Fruit fly (Drosophila melanogaster) whole organism, embryonic: ENCODE results near the gene CG32170.

Source experiments
- Blimp-1 ChIP-seq: fragments of 200-800 bp; sonication (Bioruptor generic); optimal IDR thresholded peaks from 3 replicates; lab custom pipeline; 2018; ENCODE audit warnings: missing biosample characterization, missing genetic modification characterization, mild to moderate bottlenecking, moderate library complexity, missing genetic modification reagents
- BtbVII ChIP-seq: fragments of 200-800 bp; sonication (Bioruptor generic); optimal IDR thresholded peaks from 3 replicates; lab custom pipeline; 2017; ENCODE audit warnings: missing biosample characterization, mild to moderate bottlenecking, missing genetic modification characterization
- CG10321 ChIP-seq: fragments of 200-800 bp; sonication (Bioruptor generic); IDR thresholded peaks from 2 replicates; pipeline ENCODE4 v1.3.6; 2022; ENCODE audit warnings: missing biosample characterization, missing genetic modification characterization
- CG10366 ChIP-seq: fragments of 200-800 bp; sonication (Bioruptor generic); IDR thresholded peaks from 2 replicates; pipeline ENCODE4 v1.3.6; 2022; ENCODE audit warnings: missing biosample characterization, missing genetic modification characterization
- CG11093 ChIP-seq: fragments of 200-800 bp; sonication (Bioruptor generic); IDR thresholded peaks from 3 replicates; pipeline ENCODE4 v1.3.6; 2022; ENCODE audit warnings: missing biosample characterization, missing genetic modification characterization
- CG11560 ChIP-seq: fragments of 200-800 bp; sonication (Bioruptor generic); IDR thresholded peaks from 3 replicates; pipeline ENCODE4 v1.3.6; 2022; ENCODE audit warnings: missing biosample characterization, missing genetic modification characterization
- CG12659 ChIP-seq: fragments of 200-800 bp; sonication (Bioruptor generic); optimal IDR thresholded peaks from 3 replicates; lab custom pipeline; 2017; ENCODE audit warnings: mild to moderate bottlenecking, missing biosample characterization, missing genetic modification reagents, missing genetic modification characterization
- CG12942 ChIP-seq: fragments of 200-800 bp; sonication (Bioruptor generic); optimal IDR thresholded peaks from 3 replicates; lab custom pipeline; 2016; ENCODE audit warnings: missing biosample characterization, missing genetic modification characterization
- CG2678 ChIP-seq: fragments of 200-800 bp; sonication (Bioruptor generic); optimal IDR thresholded peaks from 3 replicates; lab custom pipeline; 2019; ENCODE audit warnings: missing biosample characterization, mild to moderate bottlenecking, missing genetic modification characterization, moderate library complexity
- CG30403 ChIP-seq: fragments of 200-800 bp; sonication (Bioruptor generic); optimal IDR thresholded peaks from 3 replicates; lab custom pipeline; 2016; ENCODE audit warnings: missing biosample characterization, missing genetic modification characterization
- CG3065 ChIP-seq: fragments of 200-800 bp; sonication (Bioruptor generic); optimal IDR thresholded peaks from 2 replicates; lab custom pipeline; 2016; ENCODE audit warnings: missing biosample characterization, missing genetic modification characterization
- CG32532 ChIP-seq: fragments of 200-800 bp; sonication (Bioruptor generic); IDR thresholded peaks from 2 replicates; pipeline ENCODE4 v1.3.6; 2022; ENCODE audit warnings: missing biosample characterization, missing genetic modification characterization
- CG33557 ChIP-seq: fragments of 200-800 bp; sonication (Bioruptor generic); optimal IDR thresholded peaks from 2 replicates; lab custom pipeline; 2019; ENCODE audit warnings: missing biosample characterization, mild to moderate bottlenecking, missing genetic modification characterization, moderate library complexity
- CG34224 ChIP-seq: fragments of 200-800 bp; sonication (Bioruptor generic); IDR thresholded peaks from 3 replicates; pipeline ENCODE4 v1.3.6; 2022; ENCODE audit warnings: missing biosample characterization, missing genetic modification characterization; ENCODE audit not compliant: partially characterized antibody
- CG7786 ChIP-seq: fragments of 200-800 bp; sonication (Bioruptor generic); optimal IDR thresholded peaks from 2 replicates; lab custom pipeline; 2016; ENCODE audit warnings: missing biosample characterization, missing genetic modification characterization
- CG9215 ChIP-seq: fragments of 200-800 bp; sonication (Bioruptor generic); IDR thresholded peaks from 2 replicates; pipeline ENCODE4 v1.3.6; 2022; ENCODE audit warnings: missing biosample characterization, missing genetic modification characterization
- CG9797 ChIP-seq: fragments of 200-800 bp; sonication (Bioruptor generic); optimal IDR thresholded peaks from 3 replicates; lab custom pipeline; 2018; ENCODE audit warnings: missing biosample characterization, mild to moderate bottlenecking, missing genetic modification characterization
- Chrac-16 ChIP-seq: fragments of 200-800 bp; sonication (Bioruptor generic); optimal IDR thresholded peaks from 3 replicates; lab custom pipeline; 2016; ENCODE audit warnings: missing biosample characterization, missing genetic modification characterization
- CoRest ChIP-seq: fragments of 200-800 bp; sonication (Bioruptor generic); optimal IDR thresholded peaks from 3 replicates; lab custom pipeline; 2018; ENCODE audit warnings: missing biosample characterization, mild to moderate bottlenecking, missing genetic modification characterization, moderate library complexity
- Deaf1 ChIP-seq: fragments of 200-800 bp; optimal IDR thresholded peaks from 3 replicates; lab custom pipeline; 2019; ENCODE audit warnings: missing biosample characterization, mild to moderate bottlenecking, missing genetic modification characterization, moderate library complexity
- Ets65A ChIP-seq: fragments of 200-800 bp; sonication (Bioruptor generic); peaks from one replicate; lab custom pipeline; 2016; ENCODE audit warnings: missing biosample characterization, missing genetic modification characterization
- H2.0 ChIP-seq: fragments of 200-800 bp; sonication (Bioruptor generic); IDR thresholded peaks from 2 replicates; pipeline ENCODE4 v1.3.6; 2022; ENCODE audit warnings: missing biosample characterization, missing genetic modification characterization
- HHEX ChIP-seq: fragments of 200-800 bp; sonication (Bioruptor generic); optimal IDR thresholded peaks from 3 replicates; lab custom pipeline; 2017; ENCODE audit warnings: missing biosample characterization, mild to moderate bottlenecking, missing genetic modification characterization, missing genetic modification reagents
- HLH3B ChIP-seq: fragments of 200-800 bp; sonication (Bioruptor generic); IDR thresholded peaks from 2 replicates; pipeline ENCODE4 v1.3.6; 2022; ENCODE audit warnings: missing biosample characterization, missing genetic modification characterization
- HLH54F ChIP-seq: fragments of 200-800 bp; sonication (Bioruptor generic); optimal IDR thresholded peaks from 3 replicates; lab custom pipeline; 2016; ENCODE audit warnings: missing biosample characterization, missing genetic modification characterization
- Hr39 ChIP-seq: fragments of >200 bp; optimal IDR thresholded peaks from 2 replicates; lab custom pipeline; 2017
- Mad ChIP-seq: fragments of 200-800 bp; sonication (Bioruptor generic); optimal IDR thresholded peaks from 2 replicates; lab custom pipeline; 2016; ENCODE audit warnings: missing biosample characterization, missing genetic modification characterization
- Oaz ChIP-seq: fragments of 200-800 bp; sonication (Bioruptor generic); IDR thresholded peaks from 2 replicates; pipeline ENCODE4 v1.3.6; 2022; ENCODE audit warnings: missing biosample characterization, missing genetic modification characterization
- Poxn ChIP-seq: fragments of 200-800 bp; sonication (Bioruptor generic); IDR thresholded peaks from 2 replicates; pipeline ENCODE4 v1.3.6; 2022; ENCODE audit warnings: missing biosample characterization, missing genetic modification characterization
- Sry-δ ChIP-seq: fragments of 200-800 bp; sonication (Bioruptor generic); optimal IDR thresholded peaks from 2 replicates; lab custom pipeline; 2016; ENCODE audit warnings: missing biosample characterization, missing genetic modification characterization
- Taf1 ChIP-seq: fragments of 200-800 bp; sonication (Bioruptor generic); IDR thresholded peaks from 2 replicates; pipeline ENCODE4 v1.3.6; 2022; ENCODE audit warnings: missing biosample characterization, missing genetic modification characterization
- Vsx1 ChIP-seq: fragments of 200-800 bp; sonication (Bioruptor generic); optimal IDR thresholded peaks from 2 replicates; lab custom pipeline; 2017; ENCODE audit warnings: missing biosample characterization, mild to moderate bottlenecking, missing genetic modification characterization, missing genetic modification reagents
- abd-A ChIP-seq: fragments of 200-800 bp; sonication (Bioruptor generic); optimal IDR thresholded peaks from 3 replicates; lab custom pipeline; 2019; ENCODE audit warnings: missing biosample characterization, mild to moderate bottlenecking, missing genetic modification characterization, moderate library complexity
- cas ChIP-seq: fragments of 200-800 bp; sonication (Bioruptor generic); IDR thresholded peaks from 2 replicates; pipeline ENCODE4 v1.3.6; 2022; ENCODE audit warnings: missing biosample characterization, missing genetic modification characterization
- chn ChIP-seq: fragments of 200-800 bp; sonication (Bioruptor generic); optimal IDR thresholded peaks from 2 replicates; lab custom pipeline; 2016; ENCODE audit warnings: missing biosample characterization, missing genetic modification characterization
- dan ChIP-seq: fragments of 200-800 bp; sonication (Bioruptor generic); IDR thresholded peaks from 2 replicates; pipeline ENCODE4 v1.3.6; 2022; ENCODE audit warnings: missing biosample characterization, missing genetic modification characterization
- disco-r ChIP-seq: fragments of 200-800 bp; sonication (Bioruptor generic); optimal IDR thresholded peaks from 2 replicates; lab custom pipeline; 2016; ENCODE audit warnings: missing biosample characterization, missing genetic modification characterization
- fd3F ChIP-seq: fragments of 200-800 bp; sonication (Bioruptor generic); optimal IDR thresholded peaks from 2 replicates; lab custom pipeline; 2018; ENCODE audit warnings: missing biosample characterization, mild to moderate bottlenecking, missing genetic modification characterization, moderate library complexity
- ftz-f1 ChIP-seq: fragments of 200-800 bp; sonication (Bioruptor generic); optimal IDR thresholded peaks from 2 replicates; lab custom pipeline; 2016; ENCODE audit warnings: missing biosample characterization, missing genetic modification characterization
- gcm ChIP-seq: fragments of 200-800 bp; sonication (Bioruptor generic); optimal IDR thresholded peaks from 2 replicates; lab custom pipeline; 2019; ENCODE audit warnings: missing biosample characterization, mild to moderate bottlenecking, missing genetic modification characterization, moderate library complexity
- ham ChIP-seq: fragments of 200-800 bp; sonication (Bioruptor generic); IDR thresholded peaks from 2 replicates; pipeline ENCODE4 v1.3.6; 2022; ENCODE audit warnings: missing biosample characterization, missing genetic modification characterization
- hkb ChIP-seq, 2 experiments: fragments of 200-800 bp in 1 of 2; fragments of >200 bp in 1 of 2; sonication (Bioruptor generic) in 1 of 2; IDR thresholded peaks in 1 of 2; optimal IDR thresholded peaks in 1 of 2; 2 replicates each; pipeline versions ENCODE4 v1.3.6 to Lab custom; 2017 to 2022; ENCODE audit warnings: missing biosample characterization in 1 of 2, missing genetic modification characterization in 1 of 2
- jigr1 ChIP-seq: fragments of 200-800 bp; sonication (Bioruptor generic); IDR thresholded peaks from 3 replicates; pipeline ENCODE4 v1.3.6; 2022; ENCODE audit warnings: missing biosample characterization, missing genetic modification characterization
- kay ChIP-seq: fragments of 200-800 bp; sonication (Bioruptor generic); optimal IDR thresholded peaks from 2 replicates; lab custom pipeline; 2016; ENCODE audit warnings: missing biosample characterization, missing genetic modification characterization
- lov ChIP-seq, 2 experiments: fragments of 200-800 bp in 1 of 2; fragments of >200 bp in 1 of 2; sonication (Bioruptor generic) in 1 of 2; IDR thresholded peaks in 1 of 2; optimal IDR thresholded peaks in 1 of 2; 2 replicates in 1 of 2; 3 replicates in 1 of 2; pipeline versions ENCODE4 v1.3.6 to Lab custom; 2017 to 2022; ENCODE audit warnings: missing biosample characterization in 1 of 2, missing genetic modification characterization in 1 of 2
- luna ChIP-seq: fragments of 200-800 bp; sonication (Bioruptor generic); optimal IDR thresholded peaks from 2 replicates; lab custom pipeline; 2016; ENCODE audit warnings: missing biosample characterization, missing genetic modification characterization
- mam ChIP-seq: fragments of 200-800 bp; sonication (Bioruptor generic); optimal IDR thresholded peaks from 3 replicates; lab custom pipeline; 2016; ENCODE audit warnings: missing biosample characterization, missing genetic modification characterization
- phol ChIP-seq: fragments of 200-800 bp; sonication (Bioruptor generic); optimal IDR thresholded peaks from 3 replicates; lab custom pipeline; 2018; ENCODE audit warnings: missing biosample characterization, mild to moderate bottlenecking, missing genetic modification characterization, moderate library complexity
- ranshi ChIP-seq: fragments of 200-800 bp; sonication (Bioruptor generic); IDR thresholded peaks from 2 replicates; pipeline ENCODE4 v1.3.6; 2022; ENCODE audit warnings: missing biosample characterization, missing genetic modification characterization
- tgo ChIP-seq: fragments of 200-800 bp; sonication (Bioruptor generic); IDR thresholded peaks from 3 replicates; pipeline ENCODE4 v1.3.6; 2022; ENCODE audit warnings: missing biosample characterization, missing genetic modification characterization
- tin ChIP-seq: fragments of 200-800 bp; sonication (Bioruptor generic); optimal IDR thresholded peaks from 3 replicates; lab custom pipeline; 2016; ENCODE audit warnings: missing biosample characterization, missing genetic modification characterization

The CG32170 gene

dm6 chr3L:16885042-16885441 lies 7.9 kb downstream of the CG32170 start (continued):
- TF ChIP-seq Chrac-16 (GFP tag; lab: Kevin White, UChicago) = no peak
- TF ChIP-seq Oaz (GFP tag; lab: Robert Waterston, UW) = no peak
- TF ChIP-seq CG10366 = peak; percentile 46
- no peak for TF ChIP-seq Poxn
- TF ChIP-seq BtbVII (GFP tag; lab: Kevin White, UChicago) = no peak
- TF ChIP-seq Sry-δ (GFP tag; lab: Kevin White, UChicago) = no peak
- no peak for TF ChIP-seq ftz-f1 (GFP tag; lab: Kevin White, UChicago)
- TF ChIP-seq luna (GFP tag; lab: Kevin White, UChicago) = no peak
- TF ChIP-seq HLH3B (GFP tag; lab: Robert Waterston, UW) = no peak
- no peak for TF ChIP-seq jigr1
- TF ChIP-seq CG32532 (GFP tag; lab: Robert Waterston, UW) = peak; percentile 83
- TF ChIP-seq lov (optimal IDR thresholded peaks at IDR 0.05; lab: Kevin White, UChicago) = no peak
- no peak for TF ChIP-seq lov (GFP tag; IDR thresholded peaks at IDR 0.05; lab: Robert Waterston, UW)
- TF ChIP-seq hkb (optimal IDR thresholded peaks at IDR 0.05; lab: Kevin White, UChicago) = no peak
- TF ChIP-seq hkb (GFP tag; IDR thresholded peaks at IDR 0.05; lab: Robert Waterston, UW) = peak; percentile 59; the same call in 1 of the 2 replicates
- peak; percentile 32; the same call in 1 of the 3 replicates for TF ChIP-seq tgo
- no peak for TF ChIP-seq phol (tag; lab: Kevin White, UChicago)
- TF ChIP-seq ham (GFP tag; lab: Robert Waterston, UW) = no peak
- peak; percentile 38 for TF ChIP-seq CoRest
- TF ChIP-seq CG10321 (GFP tag; lab: Robert Waterston, UW) = no peak
- TF ChIP-seq abd-A = peak; percentile 14
- no peak for TF ChIP-seq Blimp-1 (GFP tag; lab: Kevin White, UChicago)
- TF ChIP-seq CG12659 (GFP tag; lab: Kevin White, UChicago) = no peak
- TF ChIP-seq disco-r = no peak
- TF ChIP-seq CG33557 (GFP tag; lab: Kevin White, UChicago) = no peak
- no peak for TF ChIP-seq Hr39 (lab: Kevin White, UChicago)
- peak; percentile 25 for TF ChIP-seq CG30403 (GFP tag; lab: Kevin White, UChicago)
- TF ChIP-seq mam (GFP tag; lab: Kevin White, UChicago) = peak; percentile 40
- 0 out of 2 replicates have a peak, but pooled peaks have one; percentile 9 for TF ChIP-seq Taf1 (GFP tag; lab: Robert Waterston, UW)
- peak; percentile 72 for TF ChIP-seq CG2678
- no peak for TF ChIP-seq kay (GFP tag; lab: Kevin White, UChicago)
- no peak for TF ChIP-seq Deaf1 (tag; lab: Kevin White, UChicago)
- no peak for TF ChIP-seq CG7786 (GFP tag; lab: Kevin White, UChicago)
- no peak for TF ChIP-seq Vsx1 (GFP tag; lab: Kevin White, UChicago)
- TF ChIP-seq CG11093 (GFP tag; lab: Robert Waterston, UW) = no peak
- TF ChIP-seq H2.0 (GFP tag; lab: Robert Waterston, UW) = peak; percentile 17; the same call in 1 of the 2 replicates
- 0 out of 2 replicates have a peak, but pooled peaks have one; percentile 45 for TF ChIP-seq ranshi (GFP tag; lab: Robert Waterston, UW)
- TF ChIP-seq CG12942 (GFP tag; lab: Kevin White, UChicago) = no peak
- TF ChIP-seq fd3F (GFP tag; lab: Kevin White, UChicago) = peak; percentile 24
- TF ChIP-seq HHEX (GFP tag; lab: Kevin White, UChicago) = peak; percentile 10
- no peak for TF ChIP-seq HLH54F
- no peak for TF ChIP-seq dan (GFP tag; lab: Robert Waterston, UW)
- peak; percentile 51; the same call in 1 of the 2 replicates for TF ChIP-seq cas
- TF ChIP-seq CG3065 = no peak
- TF ChIP-seq CG11560 (tag; lab: Robert Waterston, UW) = 0 out of 3 replicates have a peak, but pooled peaks have one; percentile 19
- no peak for TF ChIP-seq Ets65A (GFP tag; lab: Kevin White, UChicago)
- TF ChIP-seq CG9215 = 0 out of 2 replicates have a peak, but pooled peaks have one; percentile 12
- no peak for TF ChIP-seq tin (GFP tag; lab: Kevin White, UChicago)
- TF ChIP-seq chn (GFP tag; lab: Kevin White, UChicago) = no peak
- TF ChIP-seq CG9797 (GFP tag; lab: Kevin White, UChicago) = no peak
- no peak for TF ChIP-seq CG34224
- no peak for TF ChIP-seq gcm (GFP tag; lab: Kevin White, UChicago)
- no peak for TF ChIP-seq Mad (GFP tag; lab: Kevin White, UChicago)
